Fruit fly (Drosophila melanogaster) whole organism, embryonic: ENCODE data around the gene CG7227.

Experiments
- ATbp ChIP-seq: fragments of 200-800 bp; sonication (Bioruptor generic); optimal IDR thresholded peaks from 2 replicates; lab custom pipeline; 2017; ENCODE audit warnings: missing biosample characterization, mild to moderate bottlenecking, missing genetic modification characterization, missing genetic modification reagents
- Bdp1 ChIP-seq: fragments of 200-800 bp; sonication (Bioruptor generic); optimal IDR thresholded peaks from 3 replicates; lab custom pipeline; 2016; ENCODE audit warnings: missing biosample characterization, missing genetic modification characterization
- CG12155 ChIP-seq: fragments of 200-800 bp; sonication (Bioruptor generic); optimal IDR thresholded peaks from 3 replicates; lab custom pipeline; 2016; ENCODE audit warnings: missing biosample characterization, missing genetic modification characterization
- CG15269 ChIP-seq: fragments of 200-800 bp; sonication (Bioruptor generic); optimal IDR thresholded peaks from 2 replicates; lab custom pipeline; 2018; ENCODE audit warnings: missing biosample characterization, mild to moderate bottlenecking, missing genetic modification characterization, moderate library complexity
- CG16779 ChIP-seq: fragments of 200-800 bp; sonication (Bioruptor generic); IDR thresholded peaks from 2 replicates; pipeline ENCODE4 v1.3.6; 2022; ENCODE audit warnings: missing biosample characterization, missing genetic modification characterization
- CG17568 ChIP-seq: fragments of 200-800 bp; sonication (Bioruptor generic); optimal IDR thresholded peaks from 2 replicates; lab custom pipeline; 2018; ENCODE audit warnings: missing biosample characterization, mild to moderate bottlenecking, missing genetic modification characterization, moderate library complexity
- CG18619 ChIP-seq: fragments of 200-800 bp; sonication (Bioruptor generic); optimal IDR thresholded peaks from 3 replicates; lab custom pipeline; 2017; ENCODE audit warnings: missing biosample characterization, mild to moderate bottlenecking, missing genetic modification characterization
- CG31441 ChIP-seq: fragments of 200-800 bp; sonication (Bioruptor generic); IDR thresholded peaks from 2 replicates; pipeline ENCODE4 v1.3.6; 2022; ENCODE audit warnings: missing biosample characterization, missing genetic modification characterization
- CG3163 ChIP-seq: fragments of 200-800 bp; sonication (Bioruptor generic); optimal IDR thresholded peaks from 3 replicates; lab custom pipeline; 2016; ENCODE audit warnings: missing biosample characterization, missing genetic modification characterization
- CG34224 ChIP-seq: fragments of 200-800 bp; sonication (Bioruptor generic); IDR thresholded peaks from 3 replicates; pipeline ENCODE4 v1.3.6; 2022; ENCODE audit warnings: missing biosample characterization, missing genetic modification characterization; ENCODE audit not compliant: partially characterized antibody
- CG5245 ChIP-seq: fragments of 200-800 bp; sonication (Bioruptor generic); optimal IDR thresholded peaks from 3 replicates; lab custom pipeline; 2016; ENCODE audit warnings: missing biosample characterization, missing genetic modification characterization
- CG6683 ChIP-seq: fragments of 200-800 bp; sonication (Bioruptor generic); optimal IDR thresholded peaks from 2 replicates; lab custom pipeline; 2017; ENCODE audit warnings: missing biosample characterization, mild to moderate bottlenecking, missing genetic modification characterization, missing genetic modification reagents
- CG7745 ChIP-seq: fragments of 200-800 bp; sonication (Bioruptor generic); optimal IDR thresholded peaks from 2 replicates; lab custom pipeline; 2018; ENCODE audit warnings: missing biosample characterization, mild to moderate bottlenecking, missing genetic modification characterization, moderate library complexity
- CG7786 ChIP-seq: fragments of 200-800 bp; sonication (Bioruptor generic); optimal IDR thresholded peaks from 2 replicates; lab custom pipeline; 2016; ENCODE audit warnings: missing biosample characterization, missing genetic modification characterization
- CG7839 ChIP-seq: fragments of 200-800 bp; sonication (Bioruptor generic); optimal IDR thresholded peaks from 3 replicates; lab custom pipeline; 2018; ENCODE audit warnings: missing biosample characterization, mild to moderate bottlenecking, missing genetic modification characterization, moderate library complexity
- CG7963 ChIP-seq: fragments of 200-800 bp; sonication (Bioruptor generic); IDR thresholded peaks from 3 replicates; pipeline ENCODE4 v1.3.6; 2022; ENCODE audit warnings: missing biosample characterization, missing genetic modification characterization; ENCODE audit not compliant: partially characterized antibody
- CG9932 ChIP-seq: fragments of 200-800 bp; sonication (Bioruptor generic); IDR thresholded peaks from 2 replicates; pipeline ENCODE4 v1.3.6; 2022; ENCODE audit warnings: missing biosample characterization, missing genetic modification characterization
- CkIIα-i1 ChIP-seq: fragments of 200-800 bp; sonication (Bioruptor generic); IDR thresholded peaks from 2 replicates; pipeline ENCODE4 v1.3.6; 2022; ENCODE audit warnings: missing biosample characterization, missing genetic modification characterization
- Dll ChIP-seq: fragments of 200-800 bp; sonication (Bioruptor generic); IDR thresholded peaks from 4 replicates; pipeline ENCODE4 v1.3.6; 2022; ENCODE audit warnings: missing biosample characterization, missing genetic modification characterization; ENCODE audit not compliant: partially characterized antibody
- Eip74EF ChIP-seq, 2 experiments: fragments of 200-800 bp in 1 of 2; fragments of >200 bp in 1 of 2; sonication (Bioruptor generic) in 1 of 2; optimal IDR thresholded peaks; 2 replicates each; lab custom pipeline; 2017 to 2019; ENCODE audit warnings: missing biosample characterization in 2 of 2, missing genetic modification characterization in 2 of 2, mild to moderate bottlenecking in 1 of 2, moderate library complexity in 1 of 2
- Elba2 ChIP-seq: fragments of 200-800 bp; sonication (Bioruptor generic); optimal IDR thresholded peaks from 3 replicates; lab custom pipeline; 2016; ENCODE audit warnings: missing biosample characterization, missing genetic modification characterization
- Jarid2 ChIP-seq: fragments of 200-800 bp; sonication (Bioruptor generic); optimal IDR thresholded peaks from 3 replicates; lab custom pipeline; 2017; ENCODE audit warnings: mild to moderate bottlenecking, missing biosample characterization, missing genetic modification reagents, missing genetic modification characterization
- Lpt ChIP-seq: fragments of >200 bp; optimal IDR thresholded peaks from 2 replicates; lab custom pipeline; 2018; ENCODE audit warnings: missing biosample characterization, missing genetic modification characterization
- Med ChIP-seq: fragments of 200-800 bp; sonication (Bioruptor generic); peaks from one replicate; lab custom pipeline; 2016; ENCODE audit warnings: missing biosample characterization, missing genetic modification characterization, mild to moderate bottlenecking, inconsistent platforms, moderate library complexity
- Scr ChIP-seq: fragments of 200-800 bp; sonication (Bioruptor generic); IDR thresholded peaks from 2 replicates; pipeline ENCODE4 v1.3.6; 2022; ENCODE audit warnings: missing biosample characterization, missing genetic modification characterization; ENCODE audit not compliant: partially characterized antibody
- Six4 ChIP-seq: fragments of 200-800 bp; sonication (Bioruptor generic); optimal IDR thresholded peaks from 2 replicates; lab custom pipeline; 2016; ENCODE audit warnings: missing biosample characterization, missing genetic modification characterization
- Sry-δ ChIP-seq: fragments of 200-800 bp; sonication (Bioruptor generic); optimal IDR thresholded peaks from 2 replicates; lab custom pipeline; 2016; ENCODE audit warnings: missing biosample characterization, missing genetic modification characterization
- Taf1 ChIP-seq: fragments of 200-800 bp; sonication (Bioruptor generic); IDR thresholded peaks from 2 replicates; pipeline ENCODE4 v1.3.6; 2022; ENCODE audit warnings: missing biosample characterization, missing genetic modification characterization
- YL-1 ChIP-seq: fragments of 200-800 bp; sonication (Bioruptor generic); optimal IDR thresholded peaks from 3 replicates; lab custom pipeline; 2017; ENCODE audit warnings: missing biosample characterization, mild to moderate bottlenecking, missing genetic modification characterization
- amos ChIP-seq: fragments of 200-800 bp; sonication (Bioruptor generic); IDR thresholded peaks from 2 replicates; pipeline ENCODE4 v1.3.6; 2022; ENCODE audit warnings: missing biosample characterization, missing genetic modification characterization; ENCODE audit not compliant: partially characterized antibody
- bbx ChIP-seq: fragments of 200-800 bp; sonication (Bioruptor generic); IDR thresholded peaks from 2 replicates; pipeline ENCODE4 v1.3.6; 2022; ENCODE audit warnings: missing biosample characterization, missing genetic modification characterization; ENCODE audit not compliant: partially characterized antibody
- caup ChIP-seq: fragments of 200-800 bp; sonication (Bioruptor generic); optimal IDR thresholded peaks from 3 replicates; lab custom pipeline; 2017; ENCODE audit warnings: missing biosample characterization, mild to moderate bottlenecking, missing genetic modification characterization, moderate library complexity; ENCODE audit not compliant: severe bottlenecking
- chn ChIP-seq: fragments of 200-800 bp; sonication (Bioruptor generic); optimal IDR thresholded peaks from 2 replicates; lab custom pipeline; 2016; ENCODE audit warnings: missing biosample characterization, missing genetic modification characterization
- dmrt99B ChIP-seq: fragments of 200-800 bp; sonication (Bioruptor generic); optimal IDR thresholded peaks from 2 replicates; lab custom pipeline; 2018; ENCODE audit warnings: missing biosample characterization, mild to moderate bottlenecking, missing genetic modification characterization, moderate library complexity
- dysf ChIP-seq: fragments of 200-800 bp; sonication (Bioruptor generic); IDR thresholded peaks from 3 replicates; pipeline ENCODE4 v1.3.6; 2022; ENCODE audit warnings: missing biosample characterization, missing genetic modification characterization
- esg ChIP-seq: fragments of 200-800 bp; sonication (Bioruptor generic); conservative IDR thresholded peaks from 2 replicates; pipeline ENCODE4 v1.3.6; 2022; ENCODE audit warnings: missing biosample characterization, missing genetic modification characterization
- fd64A ChIP-seq: fragments of 200-800 bp; sonication (Bioruptor generic); optimal IDR thresholded peaks from 3 replicates; lab custom pipeline; 2018; ENCODE audit warnings: missing biosample characterization, mild to moderate bottlenecking, missing genetic modification characterization
- lola ChIP-seq, 3 experiments: fragments of >200 bp in 2 of 3; fragments of 200-800 bp in 1 of 3; sonication (Bioruptor generic) in 1 of 3; optimal IDR thresholded peaks; 2 replicates each; lab custom pipeline; 2017 to 2019; ENCODE audit warnings: missing biosample characterization in 3 of 3, missing genetic modification characterization in 3 of 3, mild to moderate bottlenecking in 1 of 3, moderate library complexity in 1 of 3
- luna ChIP-seq: fragments of 200-800 bp; sonication (Bioruptor generic); optimal IDR thresholded peaks from 2 replicates; lab custom pipeline; 2016; ENCODE audit warnings: missing biosample characterization, missing genetic modification characterization
- nmo ChIP-seq: fragments of 200-800 bp; sonication (Bioruptor generic); optimal IDR thresholded peaks from 2 replicates; lab custom pipeline; 2018; ENCODE audit warnings: missing biosample characterization, mild to moderate bottlenecking, missing genetic modification characterization, moderate library complexity
- sens-2 ChIP-seq: fragments of 200-800 bp; sonication (Bioruptor generic); IDR thresholded peaks from 2 replicates; pipeline ENCODE4 v1.3.6; 2022; ENCODE audit warnings: missing biosample characterization, missing genetic modification characterization
- seq ChIP-seq: fragments of 200-800 bp; sonication (Bioruptor generic); IDR thresholded peaks from 2 replicates; pipeline ENCODE4 v1.3.6; 2022; ENCODE audit warnings: missing biosample characterization, missing genetic modification characterization
- stc ChIP-seq: fragments of 200-800 bp; sonication (Bioruptor generic); IDR thresholded peaks from 2 replicates; pipeline ENCODE4 v1.3.6; 2022; ENCODE audit warnings: missing biosample characterization, missing genetic modification characterization
- trem ChIP-seq: fragments of 200-800 bp; optimal IDR thresholded peaks from 3 replicates; lab custom pipeline; 2019; ENCODE audit warnings: missing biosample characterization, mild to moderate bottlenecking, missing genetic modification characterization, moderate library complexity
- twi ChIP-seq: fragments of 200-800 bp; optimal IDR thresholded peaks from 2 replicates; lab custom pipeline; 2019; ENCODE audit warnings: missing biosample characterization, mild to moderate bottlenecking, missing genetic modification characterization, moderate library complexity
- unc-4 ChIP-seq: fragments of 200-800 bp; sonication (Bioruptor generic); IDR thresholded peaks from 2 replicates; pipeline ENCODE4 v1.3.6; 2022; ENCODE audit warnings: missing biosample characterization, missing genetic modification characterization; ENCODE audit not compliant: partially characterized antibody
- wek ChIP-seq: fragments of 200-800 bp; sonication (Bioruptor generic); optimal IDR thresholded peaks from 3 replicates; lab custom pipeline; 2018; ENCODE audit warnings: missing biosample characterization, mild to moderate bottlenecking, missing genetic modification characterization, moderate library complexity

CG7227 gene

DNA sequence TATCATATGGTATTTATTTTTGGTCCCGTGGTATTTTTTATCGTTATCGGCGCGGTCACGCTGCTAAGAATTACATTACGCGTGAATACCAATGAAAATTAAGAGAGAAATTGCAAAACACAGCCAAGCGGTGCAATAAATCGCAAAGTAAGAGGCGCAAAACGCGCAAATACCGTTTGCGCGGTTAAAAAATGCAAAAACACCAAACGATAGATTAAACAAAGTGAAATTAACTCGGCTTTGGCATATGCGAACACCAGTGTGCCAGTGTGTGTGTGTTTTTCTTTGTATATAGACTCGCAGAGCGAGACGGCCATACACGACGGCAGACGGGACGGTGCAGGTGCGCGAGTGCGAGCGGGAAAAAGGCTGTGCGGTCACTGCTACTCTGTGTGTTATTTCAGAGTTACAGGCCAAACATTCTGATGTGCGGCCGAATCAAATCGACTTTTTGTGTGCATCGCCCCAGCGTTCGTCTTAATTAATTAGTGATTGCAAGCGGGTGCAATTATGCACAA lies 32.8 kb upstream of the CG7227 start, which contains the start of gene Cka (continued):
- no peak for TF ChIP-seq Lpt (GFP tag; lab: Kevin White, UChicago)
- no peak; the same call in 1 of the 2 replicates for TF ChIP-seq Taf1 (GFP tag; lab: Robert Waterston, UW)
- TF ChIP-seq amos (GFP tag; lab: Robert Waterston, UW), result peak; percentile 29; the same call in 1 of the 2 replicates
- no peak for TF ChIP-seq CG7839 (tag; lab: Kevin White, UChicago)
- no peak for TF ChIP-seq CG31441 (GFP tag; lab: Robert Waterston, UW)
- no peak for TF ChIP-seq lola (GFP tag; optimal IDR thresholded peaks at IDR 0.05; lab: Kevin White, UChicago)
- TF ChIP-seq dysf (GFP tag; lab: Robert Waterston, UW), result no peak
- no peak for TF ChIP-seq CG18619
- peak; percentile 53 for TF ChIP-seq CG7745 (tag; lab: Kevin White, UChicago)
- no peak for TF ChIP-seq CG3163 (GFP tag; lab: Kevin White, UChicago)
- no peak for TF ChIP-seq Eip74EF (GFP tag; optimal IDR thresholded peaks at IDR 0.05; lab: Kevin White, UChicago)
- no peak for TF ChIP-seq Bdp1 (GFP tag; lab: Kevin White, UChicago)

DNA sequence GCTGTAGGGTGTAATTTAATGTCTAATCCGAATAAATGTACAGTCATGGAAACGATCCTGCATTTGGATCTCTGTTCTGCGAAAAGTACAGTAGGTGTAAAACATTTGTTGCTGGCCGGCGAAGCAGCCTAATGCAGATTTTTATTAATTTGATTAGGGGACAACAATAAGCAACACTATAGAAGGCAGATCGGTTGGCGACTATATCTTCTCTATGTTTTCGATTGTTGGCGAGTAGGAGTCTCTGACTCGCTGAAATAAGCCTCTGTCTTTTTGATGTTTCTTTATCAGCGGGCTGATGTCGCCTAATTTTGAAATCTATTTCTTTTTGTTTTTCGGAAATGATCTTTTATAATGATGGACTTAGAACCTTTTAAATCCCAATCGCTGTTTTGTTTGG lies 32.2 kb upstream of the CG7227 start:
- TF ChIP-seq stc (GFP tag; lab: Robert Waterston, UW) (peak; percentile 34; the same call in 1 of the 2 replicates), CG16779 (GFP tag; lab: Robert Waterston, UW) (no peak), CkIIα-i1 (GFP tag; lab: Robert Waterston, UW) (no peak), CG7786 (GFP tag; lab: Kevin White, UChicago) (no peak), unc-4 (GFP tag; lab: Robert Waterston, UW) (peak; percentile 37), twi (tag; lab: Kevin White, UChicago) (no peak), CG5245 (GFP tag; lab: Kevin White, UChicago) (no peak), CG17568 (GFP tag; lab: Kevin White, UChicago) (no peak), trem (tag; lab: Kevin White, UChicago) (no peak), CG34224 (GFP tag; lab: Robert Waterston, UW) (0 out of 3 replicates have a peak, but pooled peaks have one; percentile 8), amos (GFP tag; lab: Robert Waterston, UW) (peak; percentile 43; the same call in 1 of the 2 replicates), sens-2 (GFP tag; lab: Robert Waterston, UW) (no peak), CG12155 (GFP tag; lab: Kevin White, UChicago) (peak; percentile 95), dmrt99B (no peak), wek (GFP tag; lab: Kevin White, UChicago) (no peak), Med (peak; percentile 62), Scr (peak; percentile 59), esg (GFP tag; lab: Robert Waterston, UW) (no peak), Six4 (GFP tag; lab: Kevin White, UChicago) (no peak), fd64A (GFP tag; lab: Kevin White, UChicago) (no peak), Sry-δ (GFP tag; lab: Kevin White, UChicago) (peak; percentile 58), bbx (GFP tag; lab: Robert Waterston, UW) (0 out of 2 replicates have a peak, but pooled peaks have one; percentile 20), CG6683 (GFP tag; lab: Kevin White, UChicago) (no peak), nmo (GFP tag; lab: Kevin White, UChicago) (no peak), luna (GFP tag; lab: Kevin White, UChicago) (no peak), caup (GFP tag; lab: Kevin White, UChicago) (no peak), ATbp (GFP tag; lab: Kevin White, UChicago) (no peak), Elba2 (GFP tag; lab: Kevin White, UChicago) (no peak), Dll (peak; percentile 28; the same call in 1 of the 4 replicates), chn (GFP tag; lab: Kevin White, UChicago) (no peak), CG9932 (GFP tag; lab: Robert Waterston, UW) (peak; percentile 15; the same call in 1 of the 2 replicates), CG7963 (GFP tag; lab: Robert Waterston, UW) (no peak), YL-1 (GFP tag; lab: Kevin White, UChicago) (no peak), seq (no peak), Jarid2 (GFP tag; lab: Kevin White, UChicago) (no peak), CG15269 (no peak)
